Fruit fly (Drosophila melanogaster) Kc167 (cell line): ENCODE data around the gene CG34426.

Source experiments
- Myc ChIP-seq: fragments of >200 bp; optimal IDR thresholded peaks from 2 replicates; lab custom pipeline; 2017; ENCODE audit warnings: missing external identifiers
- Sin3A ChIP-seq: fragments of >200 bp; optimal IDR thresholded peaks from 2 replicates; lab custom pipeline; 2018; ENCODE audit warnings: missing external identifiers
- h ChIP-seq: fragments of >200 bp; optimal IDR thresholded peaks from 3 replicates; lab custom pipeline; 2018; ENCODE audit warnings: missing external identifiers
- insv ChIP-seq: fragments of >200 bp; optimal IDR thresholded peaks from 3 replicates; lab custom pipeline; 2018; ENCODE audit warnings: missing external identifiers
- ttk ChIP-seq: sonication (Bioruptor generic); optimal IDR thresholded peaks from 2 replicates; lab custom pipeline; 2017; ENCODE audit warnings: missing external identifiers

DNA sequence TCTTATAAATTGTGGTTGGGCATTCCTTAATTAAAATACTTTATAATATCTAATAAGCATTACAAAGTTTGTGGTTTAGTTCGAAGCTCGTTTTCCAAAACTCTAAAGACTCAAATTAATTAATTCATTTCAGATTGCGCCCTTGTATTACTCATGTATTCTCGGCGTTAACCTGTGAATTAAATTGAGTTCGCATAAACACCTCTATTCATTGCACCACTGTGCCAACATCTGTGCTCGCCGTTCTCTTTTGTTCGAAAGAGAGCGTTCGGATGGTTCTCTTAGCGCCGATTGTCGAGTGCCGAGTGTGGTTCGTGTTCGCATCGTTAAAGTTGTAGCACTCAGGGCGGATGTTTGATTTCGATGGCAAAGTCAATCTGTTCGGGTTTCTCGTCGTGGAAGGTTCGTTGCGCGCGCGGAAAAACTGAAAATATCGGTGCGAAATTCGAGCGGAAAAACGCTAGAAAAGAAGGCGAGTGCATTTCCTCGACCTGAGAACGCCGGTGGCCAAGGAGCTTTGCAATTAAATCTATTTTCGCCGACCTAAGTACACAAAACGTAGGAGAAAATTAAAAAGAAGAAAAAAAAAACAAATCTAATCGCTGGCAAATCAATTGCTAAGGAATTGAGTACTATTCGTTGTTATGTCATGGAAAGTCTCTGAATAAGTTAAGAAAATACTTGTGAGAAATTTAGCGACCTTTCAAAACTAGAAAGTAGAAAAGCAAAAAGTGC is 25.0 kb downstream of the CG34426 start, which contains the start of gene dally:
- TF ChIP-seq h (lab: Kevin White, UChicago) (no peak), ttk (lab: Kevin White, UChicago) (no peak), Myc (lab: Kevin White, UChicago) (no peak), insv (lab: Kevin White, UChicago) (no peak), Sin3A (no peak)
